Worm (Caenorhabditis elegans) whole organism, late embryonic: ENCODE results near the gene timm-17B.2.

Source experiments
- C08G9.2 ChIP-seq: sonication (generic microtip); optimal IDR thresholded peaks from 2 replicates; lab custom pipeline; 2016; ENCODE audit warnings: mild to moderate bottlenecking, missing genetic modification characterization, moderate library complexity, missing compliant biosample characterization
- F13H6.1 ChIP-seq: sonication (generic microtip); optimal IDR thresholded peaks from 2 replicates; lab custom pipeline; 2016; ENCODE audit warnings: missing genetic modification characterization, missing compliant biosample characterization
- K02D7.2 ChIP-seq: sonication (generic microtip); optimal IDR thresholded peaks from 2 replicates; lab custom pipeline; 2017; ENCODE audit warnings: mild to moderate bottlenecking, missing genetic modification characterization, missing compliant biosample characterization
- T23F11.4 ChIP-seq: fragments of 200-800 bp; sonication (Bioruptor generic); optimal IDR thresholded peaks from 2 replicates; lab custom pipeline; 2018; ENCODE audit warnings: mild to moderate bottlenecking, missing genetic modification characterization, missing compliant biosample characterization
- Y22D7AL.16 ChIP-seq: sonication (generic microtip); optimal IDR thresholded peaks from 2 replicates; lab custom pipeline; 2016; ENCODE audit warnings: missing genetic modification characterization, missing compliant biosample characterization
- ahr-1 ChIP-seq: sonication (generic microtip); optimal IDR thresholded peaks from 2 replicates; lab custom pipeline; 2016; ENCODE audit warnings: missing genetic modification characterization, missing compliant biosample characterization
- ama-1 ChIP-seq: fragments of 150-350 bp; optimal IDR thresholded peaks from 2 replicates; lab custom pipeline; 2014
- ceh-14 ChIP-seq: sonication (generic microtip); optimal IDR thresholded peaks from 2 replicates; lab custom pipeline; 2016; ENCODE audit warnings: missing genotype, missing genetic modification characterization, missing compliant biosample characterization
- ceh-18 ChIP-seq: sonication (generic microtip); optimal IDR thresholded peaks from 2 replicates; lab custom pipeline; 2016; ENCODE audit warnings: missing genetic modification characterization, missing compliant biosample characterization
- ceh-19 ChIP-seq: fragments of 200-800 bp; sonication (Bioruptor generic); optimal IDR thresholded peaks from 2 replicates; lab custom pipeline; 2018; ENCODE audit warnings: mild to moderate bottlenecking, missing genetic modification characterization, missing compliant biosample characterization
- ceh-22 ChIP-seq: sonication (generic microtip); optimal IDR thresholded peaks from 2 replicates; lab custom pipeline; 2017; ENCODE audit warnings: missing biosample characterization, missing genetic modification characterization
- ceh-24 ChIP-seq: sonication (generic microtip); optimal IDR thresholded peaks from 2 replicates; lab custom pipeline; 2016; ENCODE audit warnings: mild to moderate bottlenecking, missing genetic modification characterization, missing compliant biosample characterization
- ceh-31 ChIP-seq: sonication (generic microtip); optimal IDR thresholded peaks from 2 replicates; lab custom pipeline; 2016; ENCODE audit warnings: missing genetic modification characterization, missing compliant biosample characterization
- ceh-34 ChIP-seq: sonication (generic microtip); optimal IDR thresholded peaks from 2 replicates; lab custom pipeline; 2016; ENCODE audit warnings: mild to moderate bottlenecking, missing genetic modification characterization, missing compliant biosample characterization
- che-1 ChIP-seq: sonication (generic microtip); optimal IDR thresholded peaks from 2 replicates; lab custom pipeline; 2016; ENCODE audit warnings: mild to moderate bottlenecking, missing genetic modification characterization, missing compliant biosample characterization
- elt-2 ChIP-seq: sonication (generic microtip); optimal IDR thresholded peaks from 2 replicates; lab custom pipeline; 2016; ENCODE audit warnings: missing genetic modification reagents, missing genetic modification characterization, missing compliant biosample characterization
- elt-4 ChIP-seq: sonication (generic microtip); optimal IDR thresholded peaks from 2 replicates; lab custom pipeline; 2016; ENCODE audit warnings: missing genetic modification characterization, missing compliant biosample characterization
- eyg-1 ChIP-seq: sonication (generic microtip); optimal IDR thresholded peaks from 2 replicates; lab custom pipeline; 2016; ENCODE audit warnings: missing genotype, missing genetic modification characterization, missing compliant biosample characterization
- fax-1 ChIP-seq: sonication (generic microtip); optimal IDR thresholded peaks from 2 replicates; lab custom pipeline; 2016; ENCODE audit warnings: missing genotype, missing genetic modification characterization, missing compliant biosample characterization
- gmeb-2 ChIP-seq: sonication (generic microtip); optimal IDR thresholded peaks from 2 replicates; lab custom pipeline; 2016; ENCODE audit warnings: missing genetic modification characterization, inconsistent platforms, missing compliant biosample characterization
- hlh-15 ChIP-seq: sonication (generic microtip); optimal IDR thresholded peaks from 2 replicates; lab custom pipeline; 2016; ENCODE audit warnings: missing genetic modification characterization, missing compliant biosample characterization
- hlh-6 ChIP-seq: sonication (generic microtip); optimal IDR thresholded peaks from 2 replicates; lab custom pipeline; 2016; ENCODE audit warnings: missing genotype, missing genetic modification characterization, missing compliant biosample characterization
- lin-11 ChIP-seq: fragments of 200-800 bp; sonication (Bioruptor generic); optimal IDR thresholded peaks from 2 replicates; lab custom pipeline; 2018; ENCODE audit warnings: mild to moderate bottlenecking, missing genetic modification characterization, missing compliant biosample characterization
- madf-2 ChIP-seq: sonication (generic microtip); optimal IDR thresholded peaks from 2 replicates; lab custom pipeline; 2017; ENCODE audit warnings: missing genetic modification characterization, missing compliant biosample characterization
- mec-3 ChIP-seq: sonication (generic microtip); optimal IDR thresholded peaks from 2 replicates; lab custom pipeline; 2016; ENCODE audit warnings: borderline replicate concordance, missing genetic modification characterization, missing compliant biosample characterization
- nfya-1 ChIP-seq: sonication (generic microtip); optimal IDR thresholded peaks from 2 replicates; lab custom pipeline; 2017; ENCODE audit warnings: missing genetic modification characterization, mild to moderate bottlenecking, missing compliant biosample characterization, antibody characterized with exemption, moderate library complexity
- nhr-11 ChIP-seq: fragments of 150-350 bp; optimal IDR thresholded peaks from 2 replicates; lab custom pipeline; 2014; ENCODE audit warnings: missing biosample characterization, missing genetic modification characterization
- npax-4 ChIP-seq: sonication (generic microtip); optimal IDR thresholded peaks from 2 replicates; lab custom pipeline; 2016; ENCODE audit warnings: missing genetic modification characterization, missing compliant biosample characterization
- odd-2 ChIP-seq: sonication (generic microtip); optimal IDR thresholded peaks from 2 replicates; lab custom pipeline; 2017; ENCODE audit warnings: antibody characterized with exemption, mild to moderate bottlenecking, missing genetic modification characterization, missing compliant biosample characterization
- pat-9 ChIP-seq: fragments of 200-800 bp; sonication (Bioruptor generic); optimal IDR thresholded peaks from 2 replicates; lab custom pipeline; 2018; ENCODE audit warnings: mild to moderate bottlenecking, missing genetic modification characterization, moderate library complexity, missing compliant biosample characterization
- pha-2 ChIP-seq: sonication (generic microtip); optimal IDR thresholded peaks from 2 replicates; lab custom pipeline; 2017; ENCODE audit warnings: mild to moderate bottlenecking, missing genetic modification characterization, missing compliant biosample characterization
- pqm-1 ChIP-seq: sonication (generic microtip); optimal IDR thresholded peaks from 2 replicates; lab custom pipeline; 2016; ENCODE audit warnings: missing genetic modification characterization, missing compliant biosample characterization
- rnt-1 ChIP-seq: sonication (generic microtip); optimal IDR thresholded peaks from 2 replicates; lab custom pipeline; 2016; ENCODE audit warnings: missing genetic modification characterization, missing compliant biosample characterization
- sdc-2 ChIP-seq: sonication (generic microtip); optimal IDR thresholded peaks from 2 replicates; lab custom pipeline; 2016; ENCODE audit warnings: missing genotype, missing genetic modification characterization, missing compliant biosample characterization
- syd-9 ChIP-seq: sonication (generic microtip); optimal IDR thresholded peaks from 2 replicates; lab custom pipeline; 2016; ENCODE audit warnings: mild to moderate bottlenecking, missing genetic modification characterization, moderate library complexity, missing compliant biosample characterization
- tbx-2 ChIP-seq: sonication (generic microtip); optimal IDR thresholded peaks from 2 replicates; lab custom pipeline; 2016; ENCODE audit warnings: missing genetic modification characterization, missing compliant biosample characterization
- ttx-3 ChIP-seq: sonication (generic microtip); optimal IDR thresholded peaks from 2 replicates; lab custom pipeline; 2016; ENCODE audit warnings: missing genetic modification reagents, missing genetic modification characterization, missing compliant biosample characterization
- zip-5 ChIP-seq: sonication (generic microtip); optimal IDR thresholded peaks from 2 replicates; lab custom pipeline; 2016; ENCODE audit warnings: missing genetic modification characterization, missing compliant biosample characterization
- ztf-16 ChIP-seq: sonication (generic microtip); optimal IDR thresholded peaks from 2 replicates; lab custom pipeline; 2017; ENCODE audit warnings: missing genetic modification characterization, missing compliant biosample characterization

timm-17B.2 gene

ce11 chrIV:8375381-8375780, 21.1 kb upstream of the timm-17B.2 start (continued):
- TF ChIP-seq mec-3 (tag; lab: Kevin White, UChicago) (no peak), che-1 (peak; percentile 86), pqm-1 (tag; lab: Kevin White, UChicago) (peak; percentile 16), fax-1 (peak; percentile 66), gmeb-2 (peak; percentile 81), C08G9.2 (tag; lab: Kevin White, UChicago) (peak; percentile 69), Y22D7AL.16 (tag; lab: Kevin White, UChicago) (peak; percentile 70), lin-11 (tag; lab: Kevin White, UChicago) (peak; percentile 84), ceh-31 (tag; lab: Kevin White, UChicago) (peak; percentile 72), T23F11.4 (GFP tag; lab: Kevin White, UChicago) (peak; percentile 63), nhr-11 (tag; lab: Kevin White, UChicago) (no peak), zip-5 (peak; percentile 70), ahr-1 (peak; percentile 33), ceh-19 (GFP tag; lab: Kevin White, UChicago) (peak; percentile 75), madf-2 (tag; lab: Kevin White, UChicago) (peak; percentile 86), F13H6.1 (tag; lab: Kevin White, UChicago) (peak; percentile 64), ztf-16 (tag; lab: Kevin White, UChicago) (peak; percentile 82)

ce11 chrIV:8376923-8377322, 19.5 kb upstream of the timm-17B.2 start:
- TF ChIP-seq ceh-22 (tag; lab: Kevin White, UChicago): no peak
- TF ChIP-seq gmeb-2: no peak
- TF ChIP-seq ceh-34 (tag; lab: Kevin White, UChicago): no peak
- TF ChIP-seq sdc-2: no peak
- no peak for TF ChIP-seq npax-4 (tag; lab: Kevin White, UChicago)
- no peak for TF ChIP-seq mec-3 (tag; lab: Kevin White, UChicago)
- TF ChIP-seq rnt-1: no peak
- TF ChIP-seq pat-9 (tag; lab: Kevin White, UChicago): no peak
- no peak for TF ChIP-seq ahr-1
- TF ChIP-seq odd-2: no peak
- no peak for TF ChIP-seq ama-1
- no peak for TF ChIP-seq che-1
- TF ChIP-seq hlh-15: no peak
- no peak for TF ChIP-seq ceh-24

- TF ChIP-seq ceh-18 (tag; lab: Kevin White, UChicago) (no peak), elt-4 (tag; lab: Kevin White, UChicago) (no peak), nfya-1 (tag; lab: Kevin White, UChicago) (no peak), che-1 (no peak), pha-2 (tag; lab: Kevin White, UChicago) (no peak), eyg-1 (tag; lab: Kevin White, UChicago) (no peak), sdc-2 (no peak), elt-2 (no peak), nhr-11 (tag; lab: Kevin White, UChicago) (no peak), pat-9 (tag; lab: Kevin White, UChicago) (no peak)
- TF ChIP-seq, all 69 proteins: peak for 0
Observed at ce11 chrIV:8377501-8377900, 18.9 kb upstream of the timm-17B.2 start, which contains the start of gene D2096.7. D2096.7 (minus strand) TSS chrIV:8377630.

- TF ChIP-seq K02D7.2 (tag; lab: Kevin White, UChicago) (no peak), syd-9 (tag; lab: Kevin White, UChicago) (no peak)
- TF ChIP-seq, all 69 proteins: peak for 0
Observed at ce11 chrIV:8378280-8378679, 18.2 kb upstream of the timm-17B.2 start.

ce11 chrIV:8379278-8379677, 17.2 kb upstream of the timm-17B.2 start, which contains the start of gene nap-1:
nap-1 (minus strand) TSS chrIV:8379319.
- TF ChIP-seq nfya-1 (tag; lab: Kevin White, UChicago) (peak; percentile 40), ceh-14 (no peak), ceh-34 (tag; lab: Kevin White, UChicago) (no peak), ttx-3 (tag; lab: Kevin White, UChicago) (no peak), ztf-16 (tag; lab: Kevin White, UChicago) (no peak), hlh-6 (tag; lab: Kevin White, UChicago) (no peak), tbx-2 (no peak), eyg-1 (tag; lab: Kevin White, UChicago) (no peak), elt-2 (peak; percentile 11)
